Fruit fly (Drosophila melanogaster) whole organism, wandering third instar larva: Measurements from ENCODE around the gene CG14985.

Experiments used
- Abd-B ChIP-seq: fragments of >200 bp; optimal IDR thresholded peaks from 2 replicates; lab custom pipeline; 2017; ENCODE audit warnings: missing biosample characterization, missing genetic modification characterization
- CG32264 ChIP-seq: fragments of 200-800 bp; sonication (Bioruptor generic); optimal IDR thresholded peaks from 2 replicates; lab custom pipeline; 2016; ENCODE audit warnings: missing biosample characterization, missing genetic modification characterization
- Dfd ChIP-seq: fragments of >200 bp; optimal IDR thresholded peaks from 2 replicates; lab custom pipeline; 2017; ENCODE audit warnings: missing biosample characterization, missing genetic modification characterization
- Dif ChIP-seq: fragments of 200-275, 200-300 bp; sonication (Bioruptor generic); optimal IDR thresholded peaks from 2 replicates; lab custom pipeline; 2018; ENCODE audit warnings: missing biosample characterization, missing genetic modification characterization; ENCODE audit not compliant: partially characterized antibody
- HLH106 ChIP-seq: fragments of 200-800 bp; optimal IDR thresholded peaks from 3 replicates; lab custom pipeline; 2019; ENCODE audit warnings: missing biosample characterization, mild to moderate bottlenecking, missing genetic modification characterization, moderate library complexity
- Hnf4 ChIP-seq: fragments of 200-800 bp; sonication (Bioruptor generic); optimal IDR thresholded peaks from 2 replicates; lab custom pipeline; 2016; ENCODE audit warnings: missing biosample characterization, mild to moderate bottlenecking, missing genetic modification characterization
- Hr78 ChIP-seq: fragments of >200 bp; optimal IDR thresholded peaks from 2 replicates; lab custom pipeline; 2017; ENCODE audit warnings: missing biosample characterization, missing genetic modification characterization
- Jra ChIP-seq: sonication (Bioruptor generic); optimal IDR thresholded peaks from 2 replicates; lab custom pipeline; 2016; ENCODE audit warnings: missing biosample characterization, missing genetic modification characterization
- Mio ChIP-seq: sonication (Bioruptor generic); optimal IDR thresholded peaks from 2 replicates; lab custom pipeline; 2016; ENCODE audit warnings: missing biosample characterization, missing genetic modification characterization
- N ChIP-seq: fragments of >200 bp; optimal IDR thresholded peaks from 2 replicates; lab custom pipeline; 2018; ENCODE audit warnings: missing biosample characterization, missing external identifiers, missing genetic modification characterization
- OdsH ChIP-seq: fragments of 200-800 bp; sonication (Bioruptor generic); optimal IDR thresholded peaks from 2 replicates; lab custom pipeline; 2016; ENCODE audit warnings: missing biosample characterization, mild to moderate bottlenecking, missing genetic modification characterization
- Rel ChIP-seq, 2 experiments: fragments of 200-800 bp; sonication (Bioruptor generic) in 1 of 2; optimal IDR thresholded peaks; 2 replicates in 1 of 2; 3 replicates in 1 of 2; lab custom pipeline; 2016 to 2019; ENCODE audit warnings: mild to moderate bottlenecking in 2 of 2, missing biosample characterization in 2 of 2, missing genetic modification characterization in 2 of 2, moderate library complexity in 1 of 2
- Sp1 ChIP-seq: fragments of 200-800 bp; sonication (Bioruptor generic); optimal IDR thresholded peaks from 3 replicates; lab custom pipeline; 2019; ENCODE audit warnings: missing biosample characterization, mild to moderate bottlenecking, missing genetic modification characterization, moderate library complexity
- Vsx2 ChIP-seq: fragments of 200-300, 225-300 bp; sonication (Bioruptor generic); optimal IDR thresholded peaks from 2 replicates; lab custom pipeline; 2018; ENCODE audit warnings: missing biosample characterization, missing genetic modification characterization; ENCODE audit not compliant: partially characterized antibody
- br ChIP-seq: fragments of 200-800 bp; sonication (Bioruptor generic); optimal IDR thresholded peaks from 2 replicates; lab custom pipeline; 2016; ENCODE audit warnings: missing biosample characterization, missing genetic modification characterization
- brk ChIP-seq: fragments of 200-800 bp; sonication (Bioruptor generic); optimal IDR thresholded peaks from 2 replicates; lab custom pipeline; 2016; ENCODE audit warnings: missing biosample characterization, mild to moderate bottlenecking, missing genetic modification characterization
- dl ChIP-seq, 2 experiments: fragments of 175-275, 200-275 bp in 1 of 2; fragments of 200-275 bp in 1 of 2; sonication (Bioruptor generic); optimal IDR thresholded peaks; lab custom pipeline; 2018; ENCODE audit warnings: mild to moderate bottlenecking in 2 of 2, missing biosample characterization in 2 of 2, missing genetic modification characterization in 2 of 2, moderate library complexity in 2 of 2; ENCODE audit not compliant: partially characterized antibody in 2 of 2, insufficient read depth in 1 of 2
- dmrt93B ChIP-seq: fragments of 200-800 bp; sonication (Bioruptor generic); optimal IDR thresholded peaks from 2 replicates; lab custom pipeline; 2018; ENCODE audit warnings: missing biosample characterization, mild to moderate bottlenecking, missing genetic modification characterization
- ey ChIP-seq: fragments of 200-800 bp; sonication (Bioruptor generic); optimal IDR thresholded peaks from 2 replicates; lab custom pipeline; 2016; ENCODE audit warnings: missing biosample characterization, missing genetic modification characterization
- foxo ChIP-seq, 2 experiments: fragments of 200-800 bp; sonication (Bioruptor generic); optimal IDR thresholded peaks; 2 replicates in 1 of 2; 3 replicates in 1 of 2; lab custom pipeline; 2016 to 2017; ENCODE audit warnings: missing biosample characterization in 2 of 2, missing genetic modification characterization in 2 of 2
- fru ChIP-seq: fragments of 200-800 bp; sonication (Bioruptor generic); optimal IDR thresholded peaks from 3 replicates; lab custom pipeline; 2016; ENCODE audit warnings: missing biosample characterization, mild to moderate bottlenecking, missing genetic modification characterization
- h ChIP-seq: fragments of 200-800 bp; sonication (Bioruptor generic); optimal IDR thresholded peaks from 3 replicates; lab custom pipeline; 2016; ENCODE audit warnings: missing biosample characterization, mild to moderate bottlenecking, missing genetic modification characterization
- lola ChIP-seq: fragments of >200 bp; optimal IDR thresholded peaks from 2 replicates; lab custom pipeline; 2017; ENCODE audit warnings: missing biosample characterization, missing genetic modification characterization
- pan ChIP-seq: fragments of >200 bp; optimal IDR thresholded peaks from 2 replicates; lab custom pipeline; 2017
- rgr ChIP-seq: fragments of 200-800 bp; sonication (Bioruptor generic); optimal IDR thresholded peaks from 3 replicates; lab custom pipeline; 2016; ENCODE audit warnings: missing biosample characterization, mild to moderate bottlenecking, missing genetic modification characterization
- sage ChIP-seq: fragments of 200-800 bp; sonication (Bioruptor generic); optimal IDR thresholded peaks from 2 replicates; lab custom pipeline; 2016; ENCODE audit warnings: missing biosample characterization, mild to moderate bottlenecking, missing genetic modification characterization
- sv ChIP-seq: fragments of 200-800 bp; sonication (Bioruptor generic); optimal IDR thresholded peaks from 3 replicates; lab custom pipeline; 2016; ENCODE audit warnings: missing biosample characterization, missing genetic modification characterization
- tai ChIP-seq: sonication (Bioruptor generic); optimal IDR thresholded peaks from 2 replicates; lab custom pipeline; 2016; ENCODE audit warnings: missing biosample characterization, missing genetic modification characterization
- usp ChIP-seq: fragments of >200 bp; optimal IDR thresholded peaks from 2 replicates; lab custom pipeline; 2017; ENCODE audit warnings: missing biosample characterization, missing genetic modification characterization
- woc ChIP-seq: sonication (Bioruptor generic); optimal IDR thresholded peaks from 2 replicates; lab custom pipeline; 2016; ENCODE audit warnings: missing biosample characterization, mild to moderate bottlenecking, missing genetic modification characterization

CG14985 gene

dm6 chr3L:3970372-3971031 lies 32.8 kb upstream of the CG14985 start:
- TF ChIP-seq Dfd (GFP tag; lab: Kevin White, UChicago) (peak; percentile 53), sage (GFP tag; lab: Kevin White, UChicago) (no peak), tai (GFP tag; lab: Kevin White, UChicago) (no peak), Rel (GFP tag; optimal IDR thresholded peaks at IDR 0.05; lab: Kevin White, UChicago) (no peak), Rel (tag; optimal IDR thresholded peaks at IDR 0.05; lab: Kevin White, UChicago) (no peak), Vsx2 (no peak), sv (GFP tag; lab: Kevin White, UChicago) (peak; percentile 6), Dif (no peak)

dm6 chr3L:3972599-3972998 lies 30.7 kb upstream of the CG14985 start, which contains the start of gene CG43915:
TSS of gene CG43915 (plus strand) at chr3L:3972899.
- TF ChIP-seq Abd-B (GFP tag; lab: Kevin White, UChicago) (no peak), ey (GFP tag; lab: Kevin White, UChicago) (no peak), usp (GFP tag; lab: Kevin White, UChicago) (no peak), CG32264 (GFP tag; lab: Kevin White, UChicago) (no peak), woc (GFP tag; lab: Kevin White, UChicago) (no peak), lola (GFP tag; lab: Kevin White, UChicago) (no peak), Mio (no peak), h (no peak), HLH106 (no peak)

dm6 chr3L:3976438-3976837 lies 26.8 kb upstream of the CG14985 start:
- TF ChIP-seq Hr78 (GFP tag; lab: Kevin White, UChicago) (no peak), br (GFP tag; lab: Kevin White, UChicago) (no peak), sage (GFP tag; lab: Kevin White, UChicago) (no peak)
- TF ChIP-seq, all 38 proteins: peak for 0

dm6 chr3L:3977622-3978355 lies 25.5 kb upstream of the CG14985 start:
- TF ChIP-seq N (GFP tag; lab: Kevin White, UChicago): no peak
- TF ChIP-seq rgr: peak; percentile 9
- peak; percentile 20 for TF ChIP-seq h
- TF ChIP-seq CG32264 (GFP tag; lab: Kevin White, UChicago): no peak
- TF ChIP-seq OdsH (GFP tag; lab: Kevin White, UChicago): peak; percentile 4
- peak in 1 of 2 experiments; percentile 2 for TF ChIP-seq foxo (GFP tag; optimal IDR thresholded peaks at IDR 0.05; lab: Kevin White, UChicago)

dm6 chr3L:3978762-3979516 lies 24.3 kb upstream of the CG14985 start:
- TF ChIP-seq Hnf4 (GFP tag; lab: Kevin White, UChicago) (no peak), Vsx2 (peak; percentile 52), Dif (peak; percentile 31), Sp1 (GFP tag; lab: Kevin White, UChicago) (no peak)

- TF ChIP-seq Rel (GFP tag; optimal IDR thresholded peaks at IDR 0.05; lab: Kevin White, UChicago) (no peak), Rel (tag; optimal IDR thresholded peaks at IDR 0.05; lab: Kevin White, UChicago) (no peak), Jra (GFP tag; lab: Kevin White, UChicago) (no peak), pan (lab: Kevin White, UChicago) (no peak), dl (GFP tag; optimal IDR thresholded peaks at IDR 0.05; lab: Kevin White, UChicago; ENCODE audit: insufficient read depth in 1 of 2, partially characterized antibody in 2 of 2) (no peak), rgr (no peak), brk (GFP tag; lab: Kevin White, UChicago) (no peak), Abd-B (GFP tag; lab: Kevin White, UChicago) (no peak), h (no peak), ey (GFP tag; lab: Kevin White, UChicago) (no peak), Dif (no peak), dmrt93B (GFP tag; lab: Kevin White, UChicago) (no peak), Hnf4 (GFP tag; lab: Kevin White, UChicago) (no peak), HLH106 (no peak), fru (no peak)
Observed at dm6 chr3L:3980027-3980426, 23.2 kb upstream of the CG14985 start.
